Worm (Caenorhabditis elegans) whole organism, L4 larva: ENCODE data around the gene sav-1.

Experiments
- F26F4.8 ChIP-seq: fragments of 200-800 bp; sonication (Bioruptor generic); conservative IDR thresholded peaks from 2 replicates; pipeline ENCODE4 v1.3.6; 2022; ENCODE audit warnings: missing genetic modification characterization, missing compliant biosample characterization
- egl-27 ChIP-seq: sonication (generic microtip); optimal IDR thresholded peaks from 3 replicates; lab custom pipeline; 2017; ENCODE audit warnings: missing biosample characterization, missing genetic modification reagents, missing genetic modification characterization
- fkh-10 ChIP-seq: fragments of 150-350 bp; optimal IDR thresholded peaks from 2 replicates; lab custom pipeline; 2014; ENCODE audit warnings: missing biosample characterization, missing genetic modification reagents, missing genetic modification characterization
- gei-8 ChIP-seq: fragments of 200-800 bp; sonication (Bioruptor generic); optimal IDR thresholded peaks from 2 replicates; lab custom pipeline; 2018; ENCODE audit warnings: mild to moderate bottlenecking, missing genetic modification characterization, missing compliant biosample characterization
- lin-1 ChIP-seq: fragments of 200-800 bp; sonication (Bioruptor generic); IDR thresholded peaks from 2 replicates; pipeline ENCODE4 v1.3.6; 2022; ENCODE audit warnings: missing genetic modification reagents, missing genetic modification characterization, missing compliant biosample characterization
- lin-39 ChIP-seq: fragments of 150-350 bp; optimal IDR thresholded peaks from 2 replicates; lab custom pipeline; 2014; ENCODE audit warnings: missing biosample characterization, missing genetic modification reagents, missing genetic modification characterization
- nhr-11 ChIP-seq: fragments of 150-350 bp; optimal IDR thresholded peaks from 2 replicates; lab custom pipeline; 2014; ENCODE audit warnings: missing biosample characterization, missing genetic modification characterization
- nhr-48 ChIP-seq: sonication (generic microtip); optimal IDR thresholded peaks from 2 replicates; lab custom pipeline; 2016; ENCODE audit warnings: mild to moderate bottlenecking, missing genetic modification characterization, missing compliant biosample characterization
- snpc-4 ChIP-seq: fragments of 150-350 bp; optimal IDR thresholded peaks from 2 replicates; lab custom pipeline; 2014; ENCODE audit warnings: missing biosample characterization, missing genetic modification characterization
- unc-39 ChIP-seq: sonication (generic microtip); optimal IDR thresholded peaks from 2 replicates; lab custom pipeline; 2017; ENCODE audit warnings: missing biosample characterization, missing genetic modification characterization

ce11 chrX:2304496-2304895 lies 17.5 kb upstream of the sav-1 start:
- TF ChIP-seq snpc-4 (no peak), nhr-48 (no peak), egl-27 (tag; lab: Kevin White, UChicago) (no peak), gei-8 (GFP tag; lab: Kevin White, UChicago) (no peak), fkh-10 (no peak), nhr-11 (no peak), lin-1 (no peak), lin-39 (tag; lab: Kevin White, UChicago) (no peak), unc-39 (tag; lab: Kevin White, UChicago) (no peak), F26F4.8 (GFP tag; lab: Robert Waterston, UW) (no peak)
